Fruit fly (Drosophila melanogaster) Kc167 (cell line): Measurements from ENCODE around the gene yrt.

Experiments
- Myc ChIP-seq: fragments of >200 bp; optimal IDR thresholded peaks from 2 replicates; lab custom pipeline; 2017; ENCODE audit warnings: missing external identifiers
- Sin3A ChIP-seq: fragments of >200 bp; optimal IDR thresholded peaks from 2 replicates; lab custom pipeline; 2018; ENCODE audit warnings: missing external identifiers
- h ChIP-seq: fragments of >200 bp; optimal IDR thresholded peaks from 3 replicates; lab custom pipeline; 2018; ENCODE audit warnings: missing external identifiers
- insv ChIP-seq: fragments of >200 bp; optimal IDR thresholded peaks from 3 replicates; lab custom pipeline; 2018; ENCODE audit warnings: missing external identifiers
- psq ChIP-seq: fragments of >200 bp; optimal IDR thresholded peaks from 2 replicates; lab custom pipeline; 2017; ENCODE audit warnings: missing external identifiers
- ttk ChIP-seq: sonication (Bioruptor generic); optimal IDR thresholded peaks from 2 replicates; lab custom pipeline; 2017; ENCODE audit warnings: missing external identifiers

DNA sequence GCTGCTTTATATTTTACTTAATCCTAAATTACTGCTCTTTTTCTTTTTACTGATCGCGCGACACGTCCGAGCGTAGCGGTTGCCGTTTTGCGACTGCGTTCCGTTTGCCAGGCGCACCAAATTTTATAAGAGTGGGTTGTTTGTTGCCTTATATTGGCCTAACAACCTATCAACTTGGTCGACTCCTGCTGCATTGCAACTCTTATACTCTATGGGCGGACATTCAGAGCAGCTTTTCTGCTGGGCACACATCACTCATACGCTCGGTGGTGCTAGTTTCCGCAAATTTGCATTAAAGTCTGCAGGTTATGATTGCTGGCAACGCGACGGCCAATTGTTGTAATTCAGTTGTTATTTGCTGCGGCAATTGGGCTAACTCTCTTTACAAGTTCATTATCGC lies 19.6 kb downstream of the yrt start, which contains the start of gene yellow-e:
- TF ChIP-seq insv (lab: Kevin White, UChicago) (no peak), ttk (lab: Kevin White, UChicago) (no peak), psq (lab: Kevin White, UChicago) (no peak), Myc (lab: Kevin White, UChicago) (no peak), h (lab: Kevin White, UChicago) (no peak), Sin3A (lab: Kevin White, UChicago) (no peak)
